Worm (Caenorhabditis elegans) whole organism, L1 larva: Measurements from ENCODE around the gene C45E5.1.

ENCODE experiments used
- C04F5.9 ChIP-seq: sonication (generic microtip); optimal IDR thresholded peaks from 2 replicates; lab custom pipeline; 2016; ENCODE audit warnings: missing genetic modification characterization, missing compliant biosample characterization
- dsc-1 ChIP-seq: sonication (generic microtip); optimal IDR thresholded peaks from 2 replicates; lab custom pipeline; 2016; ENCODE audit warnings: mild to moderate bottlenecking, missing genetic modification characterization, missing compliant biosample characterization
- ets-5 ChIP-seq: fragments of 200-800 bp; sonication (Bioruptor generic); IDR thresholded peaks from 2 replicates; pipeline ENCODE4 v1.3.6; 2022; ENCODE audit warnings: missing genetic modification characterization, missing compliant biosample characterization
- mep-1 ChIP-seq: fragments of 150-350 bp; optimal IDR thresholded peaks from 2 replicates; lab custom pipeline; 2014; ENCODE audit warnings: missing biosample characterization, missing genetic modification characterization
- nhr-11 ChIP-seq: fragments of 150-350 bp; optimal IDR thresholded peaks from 2 replicates; lab custom pipeline; 2014; ENCODE audit warnings: missing biosample characterization, missing genetic modification characterization
- nhr-12 ChIP-seq: sonication (generic microtip); optimal IDR thresholded peaks from 2 replicates; lab custom pipeline; 2017; ENCODE audit warnings: missing biosample characterization, missing genetic modification characterization
- nhr-76 ChIP-seq: sonication (generic microtip); optimal IDR thresholded peaks from 2 replicates; lab custom pipeline; 2017; ENCODE audit warnings: missing biosample characterization, missing genetic modification characterization
- snpc-4 ChIP-seq: fragments of 150-350 bp; optimal IDR thresholded peaks from 2 replicates; lab custom pipeline; 2014; ENCODE audit warnings: missing biosample characterization, missing genetic modification characterization
- sup-37 ChIP-seq: fragments of 200-800 bp; sonication (Bioruptor generic); optimal IDR thresholded peaks from 2 replicates; lab custom pipeline; 2018; ENCODE audit warnings: mild to moderate bottlenecking, missing genetic modification characterization, missing compliant biosample characterization
- swsn-7 ChIP-seq: sonication (generic microtip); optimal IDR thresholded peaks from 2 replicates; lab custom pipeline; 2016; ENCODE audit warnings: missing genetic modification characterization, missing compliant biosample characterization
- tlp-1 ChIP-seq: fragments of 150-350 bp; optimal IDR thresholded peaks from 2 replicates; lab custom pipeline; 2014; ENCODE audit warnings: missing biosample characterization, missing genetic modification characterization
- unc-130 ChIP-seq: fragments of 150-350 bp; optimal IDR thresholded peaks from 2 replicates; lab custom pipeline; 2017; ENCODE audit warnings: missing biosample characterization, missing genetic modification characterization, inconsistent platforms
- unc-62 ChIP-seq: fragments of 150-350 bp; optimal IDR thresholded peaks from 2 replicates; lab custom pipeline; 2014; ENCODE audit warnings: missing biosample characterization, missing genetic modification reagents, missing genetic modification characterization
- vab-15 ChIP-seq: sonication (generic microtip); optimal IDR thresholded peaks from 2 replicates; lab custom pipeline; 2017; ENCODE audit warnings: missing genotype, mild to moderate bottlenecking, missing genetic modification characterization, missing compliant biosample characterization
- xbp-1 ChIP-seq: sonication (generic microtip); optimal IDR thresholded peaks from 2 replicates; lab custom pipeline; 2016; ENCODE audit warnings: missing genetic modification characterization, missing compliant biosample characterization

C45E5.1 gene

DNA sequence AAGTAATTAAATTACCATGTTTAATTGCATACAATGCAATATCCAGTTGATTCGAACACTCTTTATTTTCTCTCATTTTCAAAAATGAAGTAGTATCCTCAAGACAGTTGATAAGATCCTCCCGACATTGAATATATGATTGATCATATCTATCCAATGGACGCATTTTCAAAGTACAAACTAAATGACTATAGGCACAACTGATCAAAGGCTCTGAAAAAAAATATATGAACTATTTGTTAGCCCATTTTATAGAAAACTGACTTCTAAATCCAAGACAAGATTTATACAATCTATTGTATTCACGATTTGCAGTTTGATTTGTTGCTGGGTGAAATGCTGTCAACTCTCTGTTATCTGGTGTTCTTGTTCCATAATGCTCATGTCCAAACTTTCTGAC, 51.3 kb downstream of the C45E5.1 start:
- TF ChIP-seq unc-62 (GFP tag; lab: Kevin White, UChicago), result no peak
- TF ChIP-seq ets-5, result no peak
- TF ChIP-seq nhr-76, result no peak
- TF ChIP-seq snpc-4 (tag; lab: Kevin White, UChicago), result no peak
- TF ChIP-seq sup-37 (GFP tag; lab: Kevin White, UChicago), result no peak
- no peak for TF ChIP-seq nhr-11 (tag; lab: Kevin White, UChicago)
- no peak for TF ChIP-seq unc-130 (tag; lab: Kevin White, UChicago)
- TF ChIP-seq tlp-1, result no peak
- no peak for TF ChIP-seq dsc-1 (tag; lab: Kevin White, UChicago)
- no peak for TF ChIP-seq C04F5.9 (tag; lab: Kevin White, UChicago)
- no peak for TF ChIP-seq xbp-1 (tag; lab: Kevin White, UChicago)
- no peak for TF ChIP-seq swsn-7

DNA sequence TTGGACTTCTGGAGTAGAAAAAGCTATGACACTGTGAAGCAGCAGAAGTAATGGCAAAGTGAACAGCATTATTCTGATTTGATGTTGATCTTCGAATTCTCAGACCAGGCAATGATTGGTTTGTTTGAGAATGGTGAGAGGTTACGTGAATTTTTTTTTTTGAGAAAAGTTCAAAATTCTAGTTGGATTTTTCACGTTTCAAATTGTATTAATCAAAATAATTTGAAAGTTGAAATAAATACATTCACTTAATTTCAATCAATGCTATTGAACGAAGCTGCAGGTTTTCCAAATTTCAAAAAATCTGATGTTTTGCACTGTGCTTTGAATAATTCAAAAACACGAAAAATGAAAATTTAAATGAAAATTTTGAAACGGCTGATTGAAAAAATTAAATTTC, 52.5 kb downstream of the C45E5.1 start, which contains the start of gene C31H1.5:
Gene C31H1.5, minus strand, starts transcription at position 101 of the 400 bp plus-strand sequence.
- TF ChIP-seq mep-1 (tag; lab: Kevin White, UChicago) (no peak), nhr-12 (tag; lab: Kevin White, UChicago) (no peak), vab-15 (tag; lab: Kevin White, UChicago) (no peak)
- TF ChIP-seq, all 84 proteins: peak for 0
